Worm (Caenorhabditis elegans) whole organism, young adult: ENCODE data around the gene M03A1.8.

Experiments
- B0336.3 ChIP-seq: fragments of 200-800 bp; sonication (Bioruptor generic); IDR thresholded peaks from 2 replicates; pipeline ENCODE4 v1.3.6; 2022; ENCODE audit warnings: missing genetic modification characterization, missing compliant biosample characterization
- D2030.7 ChIP-seq: fragments of 200-800 bp; sonication (Bioruptor generic); IDR thresholded peaks from 2 replicates; pipeline ENCODE4 v1.3.6; 2022; ENCODE audit warnings: missing genetic modification reagents, missing genetic modification characterization, missing compliant biosample characterization
- F10E7.11 ChIP-seq: sonication (generic microtip); optimal IDR thresholded peaks from 2 replicates; lab custom pipeline; 2017; ENCODE audit warnings: mild to moderate bottlenecking, missing genetic modification characterization, moderate library complexity, missing compliant biosample characterization
- F22D6.2 ChIP-seq: sonication (generic microtip); optimal IDR thresholded peaks from 2 replicates; lab custom pipeline; 2016; ENCODE audit warnings: mild to moderate bottlenecking, missing genetic modification characterization, missing compliant biosample characterization
- F23B12.7 ChIP-seq: sonication (generic microtip); optimal IDR thresholded peaks from 2 replicates; lab custom pipeline; 2017; ENCODE audit warnings: missing genetic modification characterization, mild to moderate bottlenecking, missing compliant biosample characterization, antibody characterized with exemption, moderate library complexity; ENCODE audit not compliant: insufficient read depth
- F33H1.4 ChIP-seq: fragments of 200-800 bp; sonication (Bioruptor generic); IDR thresholded peaks from 2 replicates; pipeline ENCODE4 v1.3.6; 2022; ENCODE audit warnings: missing genetic modification reagents, missing genetic modification characterization, missing compliant biosample characterization
- F49E8.2 ChIP-seq: sonication (generic microtip); optimal IDR thresholded peaks from 3 replicates; lab custom pipeline; 2017; ENCODE audit warnings: missing genetic modification characterization, mild to moderate bottlenecking, missing compliant biosample characterization, antibody characterized with exemption, moderate library complexity; ENCODE audit not compliant: insufficient read depth
- F55B11.4 ChIP-seq: sonication (generic microtip); optimal IDR thresholded peaks from 2 replicates; lab custom pipeline; 2016; ENCODE audit warnings: missing compliant biosample characterization, missing genetic modification characterization, borderline replicate concordance; ENCODE audit not compliant: insufficient read depth
- F57A8.1 ChIP-seq: fragments of 200-800 bp; sonication (Bioruptor generic); optimal IDR thresholded peaks from 2 replicates; lab custom pipeline; 2018; ENCODE audit warnings: mild to moderate bottlenecking, missing genetic modification characterization, moderate library complexity, missing compliant biosample characterization
- Y53G8AR.9 ChIP-seq: fragments of 200-800 bp; sonication (Bioruptor generic); conservative IDR thresholded peaks from 2 replicates; pipeline ENCODE4 v1.3.6; 2022; ENCODE audit warnings: missing genetic modification reagents, missing genetic modification characterization, missing compliant biosample characterization
- Y56A3A.18 ChIP-seq: fragments of 200-800 bp; sonication (Bioruptor generic); IDR thresholded peaks from 2 replicates; pipeline ENCODE4 v1.3.6; 2022; ENCODE audit warnings: missing genetic modification reagents, missing genetic modification characterization, missing compliant biosample characterization
- Y95B8A.8 ChIP-seq: fragments of 200-800 bp; sonication (Bioruptor generic); IDR thresholded peaks from 2 replicates; pipeline ENCODE4 v1.3.6; 2022; ENCODE audit warnings: missing genetic modification reagents, missing genetic modification characterization, missing compliant biosample characterization
- ZK185.1 ChIP-seq: sonication (generic microtip); optimal IDR thresholded peaks from 2 replicates; lab custom pipeline; 2016; ENCODE audit warnings: mild to moderate bottlenecking, missing genetic modification characterization, missing compliant biosample characterization; ENCODE audit not compliant: poor library complexity, severe bottlenecking
- akir-1 ChIP-seq: fragments of 200-800 bp; sonication (Bioruptor generic); optimal IDR thresholded peaks from 2 replicates; lab custom pipeline; 2018; ENCODE audit warnings: mild to moderate bottlenecking, missing genetic modification characterization, moderate library complexity, missing compliant biosample characterization
- ama-1 ChIP-seq, 3 experiments: fragments of 150-350 bp in 1 of 3; sonication (generic microtip) in 2 of 3; optimal IDR thresholded peaks; 2 replicates each; lab custom pipeline; 2014 to 2018; ENCODE audit warnings: missing biosample characterization in 2 of 3, missing genetic modification characterization in 2 of 3, missing genetic modification reagents in 2 of 3
- aptf-2 ChIP-seq: fragments of 200-800 bp; sonication (Bioruptor generic); conservative IDR thresholded peaks from 2 replicates; pipeline ENCODE4 v1.3.6; 2022; ENCODE audit warnings: missing genetic modification reagents, missing genetic modification characterization, missing compliant biosample characterization
- attf-3 ChIP-seq: fragments of 200-800 bp; sonication (Bioruptor generic); conservative IDR thresholded peaks from 2 replicates; pipeline ENCODE4 v1.3.6; 2022; ENCODE audit warnings: missing genetic modification reagents, missing genetic modification characterization, missing compliant biosample characterization
- attf-5 ChIP-seq: fragments of 200-800 bp; sonication (Bioruptor generic); optimal IDR thresholded peaks from 2 replicates; lab custom pipeline; 2018; ENCODE audit warnings: mild to moderate bottlenecking, missing genetic modification characterization, missing compliant biosample characterization
- ceh-79 ChIP-seq: sonication (generic microtip); optimal IDR thresholded peaks from 2 replicates; lab custom pipeline; 2017; ENCODE audit warnings: mild to moderate bottlenecking, missing genetic modification characterization, missing compliant biosample characterization
- chd-7 ChIP-seq: sonication (generic microtip); optimal IDR thresholded peaks from 2 replicates; lab custom pipeline; 2016; ENCODE audit warnings: mild to moderate bottlenecking, missing genetic modification characterization, moderate library complexity, missing compliant biosample characterization
- dpff-1 ChIP-seq: sonication (generic microtip); optimal IDR thresholded peaks from 2 replicates; lab custom pipeline; 2017; ENCODE audit warnings: mild to moderate bottlenecking, missing genetic modification characterization, missing compliant biosample characterization
- efl-1 ChIP-seq: fragments of 150-350 bp; optimal IDR thresholded peaks from 2 replicates; lab custom pipeline; 2014; ENCODE audit warnings: missing biosample characterization, missing genetic modification reagents, missing genetic modification characterization
- ekl-4 ChIP-seq: fragments of 200-800 bp; sonication (Bioruptor generic); IDR thresholded peaks from 2 replicates; pipeline ENCODE4 v1.3.6; 2022; ENCODE audit warnings: missing genetic modification reagents, missing genetic modification characterization, missing compliant biosample characterization
- let-526 ChIP-seq: fragments of 200-800 bp; sonication (Bioruptor generic); IDR thresholded peaks from 2 replicates; pipeline ENCODE4 v1.3.6; 2022; ENCODE audit warnings: missing genetic modification reagents, missing genetic modification characterization, missing compliant biosample characterization
- lin-26 ChIP-seq: fragments of 200-800 bp; sonication (Bioruptor generic); IDR thresholded peaks from 2 replicates; pipeline ENCODE4 v1.3.6; 2022; ENCODE audit warnings: missing genetic modification reagents, missing genetic modification characterization, missing compliant biosample characterization
- lin-40 ChIP-seq: sonication (generic microtip); optimal IDR thresholded peaks from 2 replicates; lab custom pipeline; 2016; ENCODE audit warnings: missing genetic modification characterization, mild to moderate bottlenecking, missing compliant biosample characterization, missing genotype, missing genetic modification reagents
- lir-1 ChIP-seq: fragments of 200-800 bp; sonication (Bioruptor generic); conservative IDR thresholded peaks from 2 replicates; pipeline ENCODE4 v1.3.6; 2022; ENCODE audit warnings: missing genetic modification reagents, missing genetic modification characterization, missing compliant biosample characterization
- mcd-1 ChIP-seq: fragments of 200-800 bp; sonication (Bioruptor generic); IDR thresholded peaks from 2 replicates; pipeline ENCODE4 v1.3.6; 2022; ENCODE audit warnings: missing genetic modification reagents, missing genetic modification characterization, missing compliant biosample characterization
- mxl-1 ChIP-seq: sonication (generic microtip); optimal IDR thresholded peaks from 2 replicates; lab custom pipeline; 2016; ENCODE audit warnings: missing genetic modification characterization, missing compliant biosample characterization
- nfya-1 ChIP-seq: sonication (generic microtip); optimal IDR thresholded peaks from 2 replicates; lab custom pipeline; 2017; ENCODE audit warnings: antibody characterized with exemption, missing compliant biosample characterization, missing genetic modification characterization, borderline replicate concordance; ENCODE audit not compliant: insufficient read depth
- nhr-179 ChIP-seq: sonication (generic microtip); optimal IDR thresholded peaks from 2 replicates; lab custom pipeline; 2016; ENCODE audit warnings: mild to moderate bottlenecking, missing genetic modification characterization, missing compliant biosample characterization
- nhr-27 ChIP-seq: fragments of 200-800 bp; sonication (Bioruptor generic); optimal IDR thresholded peaks from 2 replicates; lab custom pipeline; 2018; ENCODE audit warnings: mild to moderate bottlenecking, missing genetic modification characterization, moderate library complexity, missing compliant biosample characterization
- nhr-80 ChIP-seq: sonication (generic microtip); optimal IDR thresholded peaks from 2 replicates; lab custom pipeline; 2016; ENCODE audit warnings: missing genetic modification characterization, missing compliant biosample characterization
- pbrm-1 ChIP-seq: fragments of 200-800 bp; sonication (Bioruptor generic); IDR thresholded peaks from 2 replicates; pipeline ENCODE4 v1.3.6; 2022; ENCODE audit warnings: missing genetic modification reagents, missing genetic modification characterization, missing compliant biosample characterization
- pha-4 ChIP-seq: fragments of 150-350 bp; sonication (generic microtip); optimal IDR thresholded peaks from 2 replicates; lab custom pipeline; 2014; ENCODE audit warnings: missing biosample characterization, missing genetic modification reagents, missing genetic modification characterization
- sdz-38 ChIP-seq: sonication (generic microtip); optimal IDR thresholded peaks from 2 replicates; lab custom pipeline; 2016; ENCODE audit warnings: missing genotype, missing genetic modification characterization, missing compliant biosample characterization
- snpc-1.3 ChIP-seq: sonication (generic microtip); optimal IDR thresholded peaks from 2 replicates; lab custom pipeline; 2017; ENCODE audit warnings: missing genetic modification characterization, mild to moderate bottlenecking, missing compliant biosample characterization, antibody characterized with exemption, moderate library complexity, missing genotype, missing genetic modification reagents; ENCODE audit not compliant: insufficient read depth
- snpc-3.4 ChIP-seq: sonication (generic microtip); optimal IDR thresholded peaks from 2 replicates; lab custom pipeline; 2017; ENCODE audit warnings: missing genetic modification characterization, mild to moderate bottlenecking, missing compliant biosample characterization, antibody characterized with exemption, moderate library complexity, missing genotype, missing genetic modification reagents
- snpc-4 ChIP-seq, 5 experiments: fragments of 150-350 bp in 1 of 5; sonication (generic microtip) in 4 of 5; optimal IDR thresholded peaks; 2 replicates each; lab custom pipeline; 2014 to 2018; ENCODE audit warnings: missing genetic modification characterization in 5 of 5, missing biosample characterization in 3 of 5, antibody characterized with exemption in 2 of 5, mild to moderate bottlenecking in 2 of 5, missing compliant biosample characterization in 2 of 5, missing genotype in 2 of 5, moderate library complexity in 2 of 5, missing genetic modification reagents in 1 of 5
- sptf-2 ChIP-seq: fragments of 200-800 bp; sonication (Bioruptor generic); optimal IDR thresholded peaks from 2 replicates; lab custom pipeline; 2018; ENCODE audit warnings: mild to moderate bottlenecking, missing genetic modification characterization, missing compliant biosample characterization
- tbp1 ChIP-seq: fragments of 200-800 bp; sonication (Bioruptor generic); optimal IDR thresholded peaks from 2 replicates; lab custom pipeline; 2018; ENCODE audit warnings: mild to moderate bottlenecking, missing genetic modification characterization, missing compliant biosample characterization
- unc-62 ChIP-seq: fragments of 150-350 bp; optimal IDR thresholded peaks from 2 replicates; lab custom pipeline; 2014; ENCODE audit warnings: missing biosample characterization, missing genetic modification reagents, missing genetic modification characterization
- xnd-1 ChIP-seq: sonication (generic microtip); optimal IDR thresholded peaks from 2 replicates; lab custom pipeline; 2016; ENCODE audit warnings: missing genotype, missing genetic modification reagents, missing genetic modification characterization, missing compliant biosample characterization
- ztf-18 ChIP-seq: sonication (generic microtip); optimal IDR thresholded peaks from 2 replicates; lab custom pipeline; 2016; ENCODE audit warnings: missing genotype, mild to moderate bottlenecking, missing genetic modification characterization, missing compliant biosample characterization
- ztf-28 ChIP-seq: fragments of 200-800 bp; sonication (Bioruptor generic); IDR thresholded peaks from 2 replicates; pipeline ENCODE4 v1.3.6; 2022; ENCODE audit warnings: missing genetic modification reagents, missing genetic modification characterization, missing compliant biosample characterization
- ztf-3 ChIP-seq: fragments of 200-800 bp; sonication (Bioruptor generic); optimal IDR thresholded peaks from 2 replicates; lab custom pipeline; 2018; ENCODE audit warnings: mild to moderate bottlenecking, missing genetic modification characterization, missing compliant biosample characterization

M03A1.8 gene

DNA sequence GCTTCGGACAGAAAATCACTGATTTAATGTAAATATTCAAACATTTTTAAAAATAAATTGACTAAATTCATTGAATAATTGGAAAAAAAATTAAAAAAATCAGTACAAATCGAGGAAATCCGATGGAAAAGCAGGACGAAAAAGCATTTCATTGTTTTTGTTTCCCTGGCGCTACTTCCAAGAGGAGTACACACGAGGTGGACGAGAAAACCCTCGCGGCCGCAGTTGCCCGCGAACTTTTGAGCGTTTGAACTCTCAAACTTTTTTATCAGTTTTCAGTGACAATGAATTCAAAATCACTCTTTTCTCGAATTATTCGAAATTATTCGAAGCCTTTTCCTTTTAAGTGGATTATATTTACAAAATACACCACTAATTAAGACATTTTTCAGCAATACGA is 42.9 kb downstream of the M03A1.8 start, which contains the start of gene F35D11.4 (continued):
- TF ChIP-seq snpc-1.3 (peak; percentile 2), ztf-28 (GFP tag; lab: Robert Waterston, UW) (peak; percentile 26; the same call in 1 of the 2 replicates), Y56A3A.18 (GFP tag; lab: Robert Waterston, UW) (no peak), lin-40 (peak; percentile 51), snpc-3.4 (tag; lab: Kevin White, UChicago) (no peak), chd-7 (tag; lab: Kevin White, UChicago) (no peak), ZK185.1 (tag; lab: Kevin White, UChicago) (peak; percentile 92), pbrm-1 (GFP tag; lab: Robert Waterston, UW) (0 out of 2 replicates have a peak, but pooled peaks have one; percentile 49), xnd-1 (tag; lab: Kevin White, UChicago) (peak; percentile 64), nfya-1 (no peak), attf-5 (GFP tag; lab: Kevin White, UChicago) (peak; percentile 48), nhr-80 (tag; lab: Kevin White, UChicago) (peak; percentile 29), mxl-1 (tag; lab: Kevin White, UChicago) (no peak), dpff-1 (no peak), nhr-179 (tag; lab: Kevin White, UChicago) (no peak), sptf-2 (GFP tag; lab: Kevin White, UChicago) (no peak), akir-1 (GFP tag; lab: Kevin White, UChicago) (no peak), let-526 (GFP tag; lab: Robert Waterston, UW) (0 out of 2 replicates have a peak, but pooled peaks have one; percentile 64), Y53G8AR.9 (GFP tag; lab: Robert Waterston, UW) (0 out of 2 replicates have a peak, but pooled peaks have one; percentile 22), pha-4 (tag; lab: Kevin White, UChicago) (no peak), efl-1 (GFP tag; lab: Kevin White, UChicago) (peak; percentile 77), unc-62 (no peak), ekl-4 (0 out of 2 replicates have a peak, but pooled peaks have one; percentile 12), F33H1.4 (peak; percentile 68), ceh-79 (tag; lab: Kevin White, UChicago) (no peak), F55B11.4 (no peak), ztf-18 (tag; lab: Kevin White, UChicago) (peak; percentile 35), sdz-38 (no peak), F22D6.2 (tag; lab: Kevin White, UChicago) (peak; percentile 5), F23B12.7 (peak; percentile 31), aptf-2 (GFP tag; lab: Robert Waterston, UW) (peak; percentile 88), F10E7.11 (tag; lab: Kevin White, UChicago) (no peak), lin-26 (GFP tag; lab: Robert Waterston, UW) (no peak), F57A8.1 (GFP tag; lab: Kevin White, UChicago) (no peak), ztf-3 (no peak), attf-3 (GFP tag; lab: Robert Waterston, UW) (no peak; the same call in 1 of the 2 replicates), snpc-4 (GFP tag; optimal IDR thresholded peaks at IDR 0.05; lab: Kevin White, UChicago) (no peak), snpc-4 (tag; optimal IDR thresholded peaks at IDR 0.05; lab: Kevin White, UChicago) (peak in 3 of 4 experiments; percentile 10 to 52 (median 27)), nhr-27 (no peak), tbp1 (GFP tag; lab: Kevin White, UChicago) (peak; percentile 48), mcd-1 (GFP tag; lab: Robert Waterston, UW) (peak; percentile 75), ama-1 (optimal IDR thresholded peaks at IDR 0.05; lab: Kevin White, UChicago) (no peak), ama-1 (GFP tag; optimal IDR thresholded peaks at IDR 0.05; lab: Kevin White, UChicago) (no peak), F49E8.2 (tag; lab: Kevin White, UChicago) (no peak), D2030.7 (GFP tag; lab: Robert Waterston, UW) (peak; percentile 72), Y95B8A.8 (no peak), B0336.3 (GFP tag; lab: Robert Waterston, UW) (peak; percentile 47; the same call in 1 of the 2 replicates), lir-1 (GFP tag; lab: Robert Waterston, UW) (0 out of 2 replicates have a peak, but pooled peaks have one; percentile 51)
